Worm (Caenorhabditis elegans): Measurements from ENCODE around the gene srx-4.

ce11 chrV:671342-671741 lies 21.2 kb downstream of the srx-4 start, which contains the start of gene sru-24:
- TF ChIP-seq unc-130 (GFP tag; optimal IDR thresholded peaks at IDR 0.05): no peak
- no peak for TF ChIP-seq F57A8.1 (GFP tag; optimal IDR thresholded peaks at IDR 0.05)
- no peak for TF ChIP-seq F49E8.2 (tag; optimal IDR thresholded peaks at IDR 0.05; ENCODE audit: insufficient read depth)
- TF ChIP-seq ceh-79 (tag; optimal IDR thresholded peaks at IDR 0.05): no peak
- no peak for TF ChIP-seq lsl-1 (GFP tag; optimal IDR thresholded peaks at IDR 0.05)
- no peak for TF ChIP-seq F23B12.7 (tag; optimal IDR thresholded peaks at IDR 0.05; ENCODE audit: insufficient read depth)
- no peak for TF ChIP-seq cebp-1 (GFP tag; IDR thresholded peaks at IDR 0.05)
- no peak for TF ChIP-seq cebp-1 (tag; optimal IDR thresholded peaks at IDR 0.05)
- TF ChIP-seq aptf-3 (GFP tag; IDR thresholded peaks at IDR 0.05): no peak

Data from whole organism, young adult.